Fruit fly (Drosophila melanogaster) whole organism, embryonic: ENCODE measurements around the gene neb.

Experiments used
- ATbp ChIP-seq: fragments of 200-800 bp; sonication (Bioruptor generic); optimal IDR thresholded peaks from 2 replicates; lab custom pipeline; 2017; ENCODE audit warnings: missing biosample characterization, mild to moderate bottlenecking, missing genetic modification characterization, missing genetic modification reagents
- Asciz ChIP-seq: fragments of 200-800 bp; sonication (Bioruptor generic); optimal IDR thresholded peaks from 2 replicates; lab custom pipeline; 2017; ENCODE audit warnings: missing biosample characterization, mild to moderate bottlenecking, missing genetic modification characterization, missing genetic modification reagents
- B-H2 ChIP-seq: fragments of 200-800 bp; sonication (Bioruptor generic); optimal IDR thresholded peaks from 2 replicates; lab custom pipeline; 2018; ENCODE audit warnings: missing biosample characterization, mild to moderate bottlenecking, missing genetic modification characterization
- CG12155 ChIP-seq: fragments of 200-800 bp; sonication (Bioruptor generic); optimal IDR thresholded peaks from 3 replicates; lab custom pipeline; 2016; ENCODE audit warnings: missing biosample characterization, missing genetic modification characterization
- CG12391 ChIP-seq: fragments of 200-800 bp; sonication (Bioruptor generic); optimal IDR thresholded peaks from 3 replicates; lab custom pipeline; 2018; ENCODE audit warnings: missing biosample characterization, mild to moderate bottlenecking, missing genetic modification characterization, moderate library complexity
- CG13287 ChIP-seq: fragments of 200-800 bp; sonication (Bioruptor generic); IDR thresholded peaks from 2 replicates; pipeline ENCODE4 v1.3.6; 2022; ENCODE audit warnings: missing biosample characterization, missing genetic modification characterization; ENCODE audit not compliant: partially characterized antibody
- CG13424 ChIP-seq: fragments of 200-800 bp; sonication (Bioruptor generic); optimal IDR thresholded peaks from 2 replicates; lab custom pipeline; 2019; ENCODE audit warnings: missing biosample characterization, mild to moderate bottlenecking, missing genetic modification characterization, moderate library complexity
- CG14860 ChIP-seq: fragments of 200-800 bp; sonication (Bioruptor generic); IDR thresholded peaks from 3 replicates; pipeline ENCODE4 v1.3.6; 2022; ENCODE audit warnings: missing biosample characterization, missing genetic modification characterization; ENCODE audit not compliant: partially characterized antibody
- CG15269 ChIP-seq: fragments of 200-800 bp; sonication (Bioruptor generic); optimal IDR thresholded peaks from 2 replicates; lab custom pipeline; 2018; ENCODE audit warnings: missing biosample characterization, mild to moderate bottlenecking, missing genetic modification characterization, moderate library complexity
- CG17385 ChIP-seq: fragments of 200-800 bp; sonication (Bioruptor generic); optimal IDR thresholded peaks from 3 replicates; lab custom pipeline; 2018; ENCODE audit warnings: missing biosample characterization, mild to moderate bottlenecking, missing genetic modification characterization
- CG17568 ChIP-seq: fragments of 200-800 bp; sonication (Bioruptor generic); optimal IDR thresholded peaks from 2 replicates; lab custom pipeline; 2018; ENCODE audit warnings: missing biosample characterization, mild to moderate bottlenecking, missing genetic modification characterization, moderate library complexity
- CG18619 ChIP-seq: fragments of 200-800 bp; sonication (Bioruptor generic); optimal IDR thresholded peaks from 3 replicates; lab custom pipeline; 2017; ENCODE audit warnings: missing biosample characterization, mild to moderate bottlenecking, missing genetic modification characterization
- CG32772 ChIP-seq: fragments of 200-800 bp; sonication (Bioruptor generic); IDR thresholded peaks from 2 replicates; pipeline ENCODE4 v1.3.6; 2022; ENCODE audit warnings: missing biosample characterization, missing genetic modification characterization
- CG3281 ChIP-seq: fragments of 200-800 bp; sonication (Bioruptor generic); optimal IDR thresholded peaks from 3 replicates; lab custom pipeline; 2017; ENCODE audit warnings: missing biosample characterization, mild to moderate bottlenecking, missing genetic modification characterization
- CG34224 ChIP-seq: fragments of 200-800 bp; sonication (Bioruptor generic); IDR thresholded peaks from 3 replicates; pipeline ENCODE4 v1.3.6; 2022; ENCODE audit warnings: missing biosample characterization, missing genetic modification characterization; ENCODE audit not compliant: partially characterized antibody
- CG7786 ChIP-seq: fragments of 200-800 bp; sonication (Bioruptor generic); optimal IDR thresholded peaks from 2 replicates; lab custom pipeline; 2016; ENCODE audit warnings: missing biosample characterization, missing genetic modification characterization
- CG7928 ChIP-seq: fragments of 200-800 bp; sonication (Bioruptor generic); optimal IDR thresholded peaks from 2 replicates; lab custom pipeline; 2017; ENCODE audit warnings: missing biosample characterization, mild to moderate bottlenecking, missing genetic modification characterization
- CG8478 ChIP-seq: fragments of >200 bp; optimal IDR thresholded peaks from 2 replicates; lab custom pipeline; 2018
- CG9215 ChIP-seq: fragments of 200-800 bp; sonication (Bioruptor generic); IDR thresholded peaks from 2 replicates; pipeline ENCODE4 v1.3.6; 2022; ENCODE audit warnings: missing biosample characterization, missing genetic modification characterization
- CG9437 ChIP-seq: fragments of 200-800 bp; sonication (Bioruptor generic); optimal IDR thresholded peaks from 2 replicates; lab custom pipeline; 2018; ENCODE audit warnings: missing biosample characterization, mild to moderate bottlenecking, missing genetic modification characterization
- Dp ChIP-seq: fragments of 200-800 bp; sonication (Bioruptor generic); optimal IDR thresholded peaks from 2 replicates; lab custom pipeline; 2018; ENCODE audit warnings: missing biosample characterization, mild to moderate bottlenecking, missing genetic modification characterization, moderate library complexity
- Gug ChIP-seq: fragments of 200-800 bp; sonication (Bioruptor generic); IDR thresholded peaks from 4 replicates; pipeline ENCODE4 v1.3.6; 2022; ENCODE audit warnings: missing biosample characterization, missing genetic modification characterization
- Kr ChIP-seq: fragments of 200-800 bp; sonication (Bioruptor generic); optimal IDR thresholded peaks from 2 replicates; lab custom pipeline; 2017; ENCODE audit warnings: missing biosample characterization, mild to moderate bottlenecking, missing genetic modification characterization
- Oaz ChIP-seq: fragments of 200-800 bp; sonication (Bioruptor generic); IDR thresholded peaks from 2 replicates; pipeline ENCODE4 v1.3.6; 2022; ENCODE audit warnings: missing biosample characterization, missing genetic modification characterization
- ab ChIP-seq: fragments of 200-800 bp; sonication (Bioruptor generic); optimal IDR thresholded peaks from 2 replicates; lab custom pipeline; 2016; ENCODE audit warnings: missing biosample characterization, missing genetic modification characterization
- bsh ChIP-seq, 2 experiments: fragments of 200-800 bp; sonication (Bioruptor generic); optimal IDR thresholded peaks; 2 replicates each; lab custom pipeline; 2017 to 2018; ENCODE audit warnings: mild to moderate bottlenecking in 2 of 2, missing biosample characterization in 2 of 2, missing genetic modification characterization in 2 of 2, moderate library complexity in 1 of 2
- chm ChIP-seq: fragments of 200-800 bp; sonication (Bioruptor generic); IDR thresholded peaks from 2 replicates; pipeline ENCODE4 v1.3.6; 2022; ENCODE audit warnings: missing biosample characterization, missing genetic modification characterization
- ci ChIP-seq: fragments of 200-800 bp; sonication (Bioruptor generic); IDR thresholded peaks from 3 replicates; pipeline ENCODE4 v1.3.6; 2022; ENCODE audit warnings: missing biosample characterization, missing genetic modification characterization
- crc ChIP-seq: fragments of 200-800 bp; sonication (Bioruptor generic); optimal IDR thresholded peaks from 2 replicates; lab custom pipeline; 2016; ENCODE audit warnings: missing biosample characterization, missing genetic modification characterization
- cwo ChIP-seq: fragments of 200-800 bp; sonication (Bioruptor generic); optimal IDR thresholded peaks from 3 replicates; lab custom pipeline; 2017; ENCODE audit warnings: missing biosample characterization, missing genetic modification characterization, mild to moderate bottlenecking, moderate library complexity, missing genetic modification reagents
- danr ChIP-seq: fragments of 200-800 bp; sonication (Bioruptor generic); IDR thresholded peaks from 2 replicates; pipeline ENCODE4 v1.3.6; 2022; ENCODE audit warnings: missing biosample characterization, missing genetic modification characterization
- dm ChIP-seq: fragments of 200-800 bp; sonication (Bioruptor generic); optimal IDR thresholded peaks from 3 replicates; lab custom pipeline; 2016; ENCODE audit warnings: missing biosample characterization, missing genetic modification characterization
- exex ChIP-seq: fragments of 200-800 bp; sonication (Bioruptor generic); optimal IDR thresholded peaks from 4 replicates; lab custom pipeline; 2018; ENCODE audit warnings: missing biosample characterization, mild to moderate bottlenecking, missing genetic modification characterization, moderate library complexity
- eyg ChIP-seq: fragments of 200-800 bp; sonication (Bioruptor generic); optimal IDR thresholded peaks from 3 replicates; lab custom pipeline; 2016; ENCODE audit warnings: missing biosample characterization, missing genetic modification characterization
- gsb ChIP-seq: fragments of 200-800 bp; sonication (Bioruptor generic); IDR thresholded peaks from 2 replicates; pipeline ENCODE4 v1.3.6; 2022; ENCODE audit warnings: missing biosample characterization, missing genetic modification characterization
- gsb-n ChIP-seq: fragments of 200-800 bp; sonication (Bioruptor generic); optimal IDR thresholded peaks from 3 replicates; lab custom pipeline; 2018; ENCODE audit warnings: missing biosample characterization, mild to moderate bottlenecking, missing genetic modification characterization
- ind ChIP-seq: fragments of 200-800 bp; sonication (Bioruptor generic); optimal IDR thresholded peaks from 3 replicates; lab custom pipeline; 2016; ENCODE audit warnings: missing biosample characterization, missing genetic modification characterization
- kni ChIP-seq: fragments of 200-800 bp; sonication (Bioruptor generic); optimal IDR thresholded peaks from 3 replicates; lab custom pipeline; 2017; ENCODE audit warnings: mild to moderate bottlenecking, missing biosample characterization, missing genetic modification reagents, missing genetic modification characterization
- pfk ChIP-seq: fragments of 200-800 bp; sonication (Bioruptor generic); optimal IDR thresholded peaks from 2 replicates; lab custom pipeline; 2018; ENCODE audit warnings: missing biosample characterization, mild to moderate bottlenecking, missing genetic modification characterization, moderate library complexity
- pho ChIP-seq: fragments of 200-800 bp; sonication (Bioruptor generic); optimal IDR thresholded peaks from 2 replicates; lab custom pipeline; 2016; ENCODE audit warnings: missing biosample characterization, missing genetic modification characterization
- phol ChIP-seq: fragments of 200-800 bp; sonication (Bioruptor generic); optimal IDR thresholded peaks from 3 replicates; lab custom pipeline; 2018; ENCODE audit warnings: missing biosample characterization, mild to moderate bottlenecking, missing genetic modification characterization, moderate library complexity
- prd ChIP-seq, 3 experiments: fragments of >200 bp in 2 of 3; fragments of 200-800 bp in 1 of 3; sonication (Bioruptor generic) in 1 of 3; optimal IDR thresholded peaks in 2 of 3; IDR thresholded peaks in 1 of 3; 2 replicates in 2 of 3; 3 replicates in 1 of 3; pipeline versions ENCODE4 v1.3.6 to Lab custom; 2017 to 2022; ENCODE audit warnings: missing biosample characterization in 1 of 3, missing genetic modification characterization in 1 of 3
- repo ChIP-seq: fragments of 200-800 bp; sonication (Bioruptor generic); optimal IDR thresholded peaks from 2 replicates; lab custom pipeline; 2016; ENCODE audit warnings: missing biosample characterization, missing genetic modification characterization
- sc ChIP-seq, 3 experiments: fragments of >200 bp in 2 of 3; fragments of 200-800 bp in 1 of 3; sonication (Bioruptor generic) in 1 of 3; optimal IDR thresholded peaks; 2 replicates in 2 of 3; 3 replicates in 1 of 3; lab custom pipeline; 2017; ENCODE audit warnings: mild to moderate bottlenecking in 1 of 3, missing biosample characterization in 1 of 3, missing genetic modification characterization in 1 of 3, missing genetic modification reagents in 1 of 3
- scrt ChIP-seq: fragments of 200-800 bp; sonication (Bioruptor generic); optimal IDR thresholded peaks from 2 replicates; lab custom pipeline; 2018; ENCODE audit warnings: missing biosample characterization, mild to moderate bottlenecking, missing genetic modification characterization, moderate library complexity
- slou ChIP-seq: fragments of 200-800 bp; sonication (Bioruptor generic); optimal IDR thresholded peaks from 3 replicates; lab custom pipeline; 2016; ENCODE audit warnings: missing biosample characterization, missing genetic modification characterization
- toy ChIP-seq: fragments of 200-800 bp; sonication (Bioruptor generic); IDR thresholded peaks from 2 replicates; pipeline ENCODE4 v1.3.6; 2022; ENCODE audit warnings: missing biosample characterization, missing genetic modification characterization
- wor ChIP-seq: fragments of 200-800 bp; sonication (Bioruptor generic); IDR thresholded peaks from 2 replicates; pipeline ENCODE4 v1.3.6; 2022; ENCODE audit warnings: missing biosample characterization, missing genetic modification characterization
- z ChIP-seq: fragments of 200-800 bp; sonication (Bioruptor generic); IDR thresholded peaks from 3 replicates; pipeline ENCODE4 v1.3.6; 2022; ENCODE audit warnings: missing biosample characterization, missing genetic modification characterization

Gene neb

dm6 chr2L:20097105-20097631, 21.6 kb downstream of the neb start, which contains the start of the genes mRpS18B and Kua (continued):
- TF ChIP-seq pfk (no peak), Asciz (GFP tag; lab: Kevin White, UChicago) (no peak), CG17568 (GFP tag; lab: Kevin White, UChicago) (no peak), CG14860 (GFP tag; lab: Robert Waterston, UW) (peak; percentile 50; the same call in 2 of the 3 replicates), CG12155 (peak; percentile 31), CG13287 (peak; percentile 68), cwo (GFP tag; lab: Kevin White, UChicago) (no peak), eyg (no peak), pho (GFP tag; lab: Kevin White, UChicago) (no peak), CG3281 (peak; percentile 50), kni (GFP tag; lab: Kevin White, UChicago) (no peak), chm (GFP tag; lab: Robert Waterston, UW) (0 out of 2 replicates have a peak, but pooled peaks have one; percentile 36), CG17385 (GFP tag; lab: Kevin White, UChicago) (peak; percentile 38), CG15269 (tag; lab: Kevin White, UChicago) (peak; percentile 64), z (no peak), CG7928 (GFP tag; lab: Kevin White, UChicago) (peak; percentile 48), crc (GFP tag; lab: Kevin White, UChicago) (no peak), Kr (GFP tag; lab: Kevin White, UChicago) (no peak), CG12391 (tag; lab: Kevin White, UChicago) (peak; percentile 70), CG34224 (GFP tag; lab: Robert Waterston, UW) (peak; percentile 64), Dp (peak; percentile 2), danr (GFP tag; lab: Robert Waterston, UW) (no peak), dm (GFP tag; lab: Kevin White, UChicago) (no peak), exex (no peak), Gug (GFP tag; lab: Robert Waterston, UW) (no peak; the same call in 3 of the 4 replicates), CG18619 (GFP tag; lab: Kevin White, UChicago) (peak; percentile 34), scrt (GFP tag; lab: Kevin White, UChicago) (no peak), ab (GFP tag; lab: Kevin White, UChicago) (no peak), sc (optimal IDR thresholded peaks at IDR 0.05; lab: Kevin White, UChicago) (no peak), sc (GFP tag; optimal IDR thresholded peaks at IDR 0.05; lab: Kevin White, UChicago) (no peak), prd (optimal IDR thresholded peaks at IDR 0.05; lab: Kevin White, UChicago) (no peak), prd (GFP tag; IDR thresholded peaks at IDR 0.05; lab: Robert Waterston, UW) (peak; percentile 72), ci (GFP tag; lab: Robert Waterston, UW) (0 out of 3 replicates have a peak, but pooled peaks have one; percentile 25), ATbp (GFP tag; lab: Kevin White, UChicago) (no peak), toy (GFP tag; lab: Robert Waterston, UW) (no peak), CG13424 (peak; percentile 65), gsb (no peak), CG7786 (GFP tag; lab: Kevin White, UChicago) (no peak), CG9215 (GFP tag; lab: Robert Waterston, UW) (peak; percentile 44), CG32772 (GFP tag; lab: Robert Waterston, UW) (no peak), bsh (GFP tag; optimal IDR thresholded peaks at IDR 0.05; lab: Kevin White, UChicago) (peak in 1 of 2 experiments; percentile 54), phol (peak; percentile 50), gsb-n (peak; percentile 2), CG8478 (lab: Kevin White, UChicago) (no peak), Oaz (GFP tag; lab: Robert Waterston, UW) (no peak), ind (GFP tag; lab: Kevin White, UChicago) (peak; percentile 53), slou (GFP tag; lab: Kevin White, UChicago) (no peak), B-H2 (GFP tag; lab: Kevin White, UChicago) (peak; percentile 68), wor (no peak), repo (GFP tag; lab: Kevin White, UChicago) (no peak), CG9437 (peak; percentile 86)
